Fruit fly (Drosophila melanogaster) Kc167 (cell line): Measurements from ENCODE around the gene CG7110.
"Not testable (repeated sequence)": the region's sequence is repeated elsewhere in the genome, so short reads cannot be mapped to it uniquely, and the experiment has no call there.

ENCODE experiments used
- Sin3A ChIP-seq: fragments of >200 bp; optimal IDR thresholded peaks from 2 replicates; lab custom pipeline; 2018; ENCODE audit warnings: missing external identifiers
- psq ChIP-seq: fragments of >200 bp; optimal IDR thresholded peaks from 2 replicates; lab custom pipeline; 2017; ENCODE audit warnings: missing external identifiers

DNA sequence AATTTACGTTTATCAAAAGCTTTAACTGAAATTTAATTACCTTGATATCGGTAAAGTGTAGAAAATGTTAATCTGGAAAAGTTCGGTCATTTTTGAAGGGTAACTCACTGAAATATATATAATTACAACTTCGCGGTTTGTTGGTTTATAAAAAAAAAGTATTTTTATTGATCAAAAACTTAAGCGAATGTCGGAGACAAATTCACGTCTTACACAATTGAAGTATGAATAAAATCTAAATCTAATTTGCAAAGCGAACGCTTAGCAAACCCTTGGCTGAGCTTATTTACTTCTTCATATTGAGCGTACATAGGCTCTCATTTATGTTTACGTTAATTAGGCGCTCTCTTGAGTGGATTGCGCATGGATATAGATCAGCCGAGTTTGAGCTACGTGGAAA, 50.6 kb downstream of the CG7110 start, which contains the start of gene Hsp60D:
- TF ChIP-seq Sin3A, psq (lab: Kevin White, UChicago): not testable (repeated sequence)
